Worm (Caenorhabditis elegans) whole organism, late embryonic: ENCODE measurements around the gene flp-15.

Source experiments
- nfya-1 ChIP-seq: sonication (generic microtip); optimal IDR thresholded peaks from 2 replicates; lab custom pipeline; 2017; ENCODE audit warnings: missing genetic modification characterization, mild to moderate bottlenecking, missing compliant biosample characterization, antibody characterized with exemption, moderate library complexity
- nhr-232 ChIP-seq: sonication (generic microtip); optimal IDR thresholded peaks from 2 replicates; lab custom pipeline; 2016; ENCODE audit warnings: missing genetic modification characterization, missing compliant biosample characterization
- npax-4 ChIP-seq: sonication (generic microtip); optimal IDR thresholded peaks from 2 replicates; lab custom pipeline; 2016; ENCODE audit warnings: missing genetic modification characterization, missing compliant biosample characterization
- pat-9 ChIP-seq: fragments of 200-800 bp; sonication (Bioruptor generic); optimal IDR thresholded peaks from 2 replicates; lab custom pipeline; 2018; ENCODE audit warnings: mild to moderate bottlenecking, missing genetic modification characterization, moderate library complexity, missing compliant biosample characterization
- pha-4 ChIP-seq: fragments of 150-350 bp; optimal IDR thresholded peaks from 2 replicates; lab custom pipeline; 2018; ENCODE audit warnings: missing biosample characterization, missing genetic modification reagents, missing genetic modification characterization
- sox-2 ChIP-seq: fragments of 200-800 bp; sonication (Bioruptor generic); IDR thresholded peaks from 2 replicates; pipeline ENCODE4 v1.3.6; 2022; ENCODE audit warnings: missing genetic modification reagents, missing genetic modification characterization, missing compliant biosample characterization
- sox-4 ChIP-seq: sonication (generic microtip); optimal IDR thresholded peaks from 2 replicates; lab custom pipeline; 2017; ENCODE audit warnings: mild to moderate bottlenecking, missing genetic modification characterization, inconsistent platforms, missing compliant biosample characterization
- syd-9 ChIP-seq: sonication (generic microtip); optimal IDR thresholded peaks from 2 replicates; lab custom pipeline; 2016; ENCODE audit warnings: mild to moderate bottlenecking, missing genetic modification characterization, moderate library complexity, missing compliant biosample characterization
- unc-86 ChIP-seq: sonication (generic microtip); optimal IDR thresholded peaks from 2 replicates; lab custom pipeline; 2016; ENCODE audit warnings: missing genetic modification characterization, missing compliant biosample characterization

DNA sequence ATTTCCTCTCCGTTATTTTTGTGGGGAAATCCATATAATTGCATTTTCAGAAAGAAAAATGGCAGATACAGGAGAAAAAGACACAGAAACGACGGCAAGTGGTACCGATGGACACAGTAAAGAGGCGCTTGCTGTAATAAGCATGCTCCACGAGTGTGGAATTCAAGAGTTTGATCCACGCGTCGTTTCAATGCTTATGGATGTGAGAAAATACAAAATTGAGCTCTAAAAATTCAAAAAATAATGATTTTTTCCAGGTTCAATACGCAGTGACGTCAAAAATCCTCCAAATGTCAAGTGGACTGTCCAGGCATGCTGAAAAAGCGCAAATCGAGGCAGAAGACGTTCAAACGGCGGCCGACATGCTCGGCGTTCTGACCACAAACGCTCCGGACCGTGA, 43.4 kb downstream of the flp-15 start, which contains the start of gene taf-9:
- no peak for TF ChIP-seq sox-2
- no peak for TF ChIP-seq nfya-1 (tag; lab: Kevin White, UChicago)
- no peak for TF ChIP-seq unc-86 (tag; lab: Kevin White, UChicago)
- TF ChIP-seq nhr-232 (tag; lab: Kevin White, UChicago) = no peak
- TF ChIP-seq npax-4 = no peak
- no peak for TF ChIP-seq pat-9 (tag; lab: Kevin White, UChicago)
- no peak for TF ChIP-seq syd-9 (tag; lab: Kevin White, UChicago)
- no peak for TF ChIP-seq pha-4 (tag; lab: Kevin White, UChicago)
- TF ChIP-seq sox-4 (tag; lab: Kevin White, UChicago) = no peak
